Worm (Caenorhabditis elegans): ENCODE measurements around the gene pdzd-8.

- peak; percentile 33 for TF ChIP-seq unc-62 (GFP tag; optimal IDR thresholded peaks at IDR 0.05)
- TF ChIP-seq lsy-2 (tag; optimal IDR thresholded peaks at IDR 0.05), result no peak
- TF ChIP-seq snpc-4 (tag; optimal IDR thresholded peaks at IDR 0.05), result no peak
- TF ChIP-seq lin-13 (tag; optimal IDR thresholded peaks at IDR 0.05), result no peak
- TF ChIP-seq nhr-237 (tag; optimal IDR thresholded peaks at IDR 0.05), result no peak
- no peak for TF ChIP-seq nhr-28 (tag; optimal IDR thresholded peaks at IDR 0.05)
- no peak for TF ChIP-seq sptf-1 (tag; optimal IDR thresholded peaks at IDR 0.05)
- no peak for TF ChIP-seq pha-4 (tag; optimal IDR thresholded peaks at IDR 0.05)
- no peak for TF ChIP-seq hlh-1 (tag; optimal IDR thresholded peaks at IDR 0.05)
- TF ChIP-seq elt-1 (tag; optimal IDR thresholded peaks at IDR 0.05; ENCODE audit: borderline replicate concordance, insufficient read depth), result no peak
Measured at ce11 chrIV:8947146-8947545, 28.2 kb upstream of the pdzd-8 start.

All from whole organism, mixed stage, embryonic.